Fruit fly (Drosophila melanogaster): ENCODE results near the gene SdhAL.

Gene SdhAL

dm6 chr3L:11924657-11925056 lies at the start of gene SdhAL:
SdhAL (minus strand) TSS chr3L:11924757.
- TF ChIP-seq CG10565 (GFP tag; optimal IDR thresholded peaks at IDR 0.05) (no peak), Doc2 (GFP tag; IDR thresholded peaks at IDR 0.05) (no peak), Ada2b (GFP tag; IDR thresholded peaks at IDR 0.05) (no peak), CG12659 (GFP tag; optimal IDR thresholded peaks at IDR 0.05) (no peak), chn (GFP tag; optimal IDR thresholded peaks at IDR 0.05) (no peak), CG3407 (GFP tag; optimal IDR thresholded peaks at IDR 0.05) (no peak), CG18262 (tag; optimal IDR thresholded peaks at IDR 0.05) (no peak), gt (GFP tag; IDR thresholded peaks at IDR 0.05) (no peak), peb (GFP tag; IDR thresholded peaks at IDR 0.05) (no peak), klu (GFP tag; IDR thresholded peaks at IDR 0.05) (no peak)

dm6 chr3L:11973690-11974089 lies 49.1 kb upstream of the SdhAL start, which contains the start of gene CG42397:
CG42397 (minus strand) TSS chr3L:11973790.
- TF ChIP-seq D19B (GFP tag; optimal IDR thresholded peaks at IDR 0.05) (peak; percentile 39), CG10543 (GFP tag; optimal IDR thresholded peaks at IDR 0.05) (no peak)

DNA sequence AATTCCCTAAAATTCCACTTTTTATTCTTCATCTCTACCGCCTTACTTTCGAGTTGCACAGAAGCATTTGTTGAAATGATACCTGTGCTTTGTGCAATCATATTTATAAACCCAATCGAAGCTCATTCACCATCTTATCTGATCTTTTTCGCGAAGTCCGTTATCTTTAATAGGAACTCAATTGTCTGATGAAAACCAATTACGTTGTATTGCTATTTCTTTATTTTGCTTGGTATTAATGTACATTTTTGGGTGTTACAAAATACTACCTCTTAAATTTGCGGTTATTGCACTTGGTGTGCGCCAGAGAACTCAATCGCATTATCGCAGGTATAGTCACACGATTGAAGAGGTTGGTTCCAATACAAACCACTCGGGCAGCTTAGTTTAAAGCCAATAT lies 48.3 kb upstream of the SdhAL start, which contains the start of gene Muc68E:
Muc68E (minus strand) TSS at position 101 of the 400 bp plus-strand sequence.
- TF ChIP-seq btn (GFP tag; optimal IDR thresholded peaks at IDR 0.05) (no peak), lab (GFP tag; optimal IDR thresholded peaks at IDR 0.05) (no peak), CG7963 (GFP tag; IDR thresholded peaks at IDR 0.05; ENCODE audit: partially characterized antibody) (no peak), Hr3 (GFP tag; optimal IDR thresholded peaks at IDR 0.05) (no peak), CG9727 (GFP tag; optimal IDR thresholded peaks at IDR 0.05) (no peak), CG8478 (optimal IDR thresholded peaks at IDR 0.05) (no peak), dmrt11E (tag; optimal IDR thresholded peaks at IDR 0.05) (no peak), CG6175 (GFP tag; IDR thresholded peaks at IDR 0.05) (no peak), CG2120 (GFP tag; optimal IDR thresholded peaks at IDR 0.05) (no peak), HHEX (GFP tag; optimal IDR thresholded peaks at IDR 0.05) (no peak), chm (GFP tag; IDR thresholded peaks at IDR 0.05) (no peak), stc (GFP tag; IDR thresholded peaks at IDR 0.05) (no peak), CoRest (tag; optimal IDR thresholded peaks at IDR 0.05) (no peak), E2f2 (GFP tag; IDR thresholded peaks at IDR 0.05) (no peak), Dfd (GFP tag; optimal IDR thresholded peaks at IDR 0.05) (no peak)

DNA sequence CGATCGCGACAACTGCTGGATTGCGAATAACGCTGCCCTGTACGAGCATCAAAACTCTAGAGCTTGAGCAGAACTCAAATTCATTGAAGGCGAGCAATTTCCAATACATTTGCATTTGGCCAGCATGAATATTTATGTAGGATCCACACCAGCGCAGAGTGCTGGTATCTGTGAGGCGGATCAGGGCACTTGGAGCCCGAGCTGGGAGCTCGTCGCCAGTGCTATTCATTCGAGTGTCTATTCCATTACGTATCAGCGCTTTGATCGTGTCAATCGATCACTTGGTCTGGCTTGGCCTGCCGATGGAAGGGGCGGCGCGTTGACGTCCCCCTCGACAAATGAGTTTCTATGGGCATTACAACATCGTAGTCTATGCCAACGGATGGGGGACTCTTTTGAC lies 41.5 kb upstream of the SdhAL start, which contains the start of gene prc:
prc (minus strand) TSS at position 28 of the 400 bp plus-strand sequence.
- no peak for TF ChIP-seq CG11093 (GFP tag; IDR thresholded peaks at IDR 0.05)
- TF ChIP-seq sug (tag; optimal IDR thresholded peaks at IDR 0.05), result peak; percentile 22
- TF ChIP-seq Pdp1 (GFP tag; optimal IDR thresholded peaks at IDR 0.05), result peak in 1 of 2 experiments; percentile 49
- no peak for TF ChIP-seq chif (GFP tag; optimal IDR thresholded peaks at IDR 0.05)
- peak; percentile 62 for TF ChIP-seq CG34376 (GFP tag; optimal IDR thresholded peaks at IDR 0.05)
- peak; percentile 53 for TF ChIP-seq CG10543 (GFP tag; optimal IDR thresholded peaks at IDR 0.05)
- TF ChIP-seq tin (GFP tag; optimal IDR thresholded peaks at IDR 0.05), result no peak
- TF ChIP-seq dysf (GFP tag; IDR thresholded peaks at IDR 0.05), result 0 out of 3 replicates have a peak, but pooled peaks have one; percentile 25
- TF ChIP-seq sens (GFP tag), result peak; percentile 21

Measured in whole organism, embryonic.